Worm (Caenorhabditis elegans) whole organism, late embryonic: Measurements from ENCODE around the gene jtr-1.

Source experiments
- F13H6.1 ChIP-seq: sonication (generic microtip); optimal IDR thresholded peaks from 2 replicates; lab custom pipeline; 2016; ENCODE audit warnings: missing genetic modification characterization, missing compliant biosample characterization
- Y22D7AL.16 ChIP-seq: sonication (generic microtip); optimal IDR thresholded peaks from 2 replicates; lab custom pipeline; 2016; ENCODE audit warnings: missing genetic modification characterization, missing compliant biosample characterization
- ahr-1 ChIP-seq: sonication (generic microtip); optimal IDR thresholded peaks from 2 replicates; lab custom pipeline; 2016; ENCODE audit warnings: missing genetic modification characterization, missing compliant biosample characterization
- ama-1 ChIP-seq: fragments of 150-350 bp; optimal IDR thresholded peaks from 2 replicates; lab custom pipeline; 2014
- ceh-14 ChIP-seq: sonication (generic microtip); optimal IDR thresholded peaks from 2 replicates; lab custom pipeline; 2016; ENCODE audit warnings: missing genotype, missing genetic modification characterization, missing compliant biosample characterization
- ceh-18 ChIP-seq: sonication (generic microtip); optimal IDR thresholded peaks from 2 replicates; lab custom pipeline; 2016; ENCODE audit warnings: missing genetic modification characterization, missing compliant biosample characterization
- ceh-19 ChIP-seq: fragments of 200-800 bp; sonication (Bioruptor generic); optimal IDR thresholded peaks from 2 replicates; lab custom pipeline; 2018; ENCODE audit warnings: mild to moderate bottlenecking, missing genetic modification characterization, missing compliant biosample characterization
- ceh-2 ChIP-seq: sonication (generic microtip); optimal IDR thresholded peaks from 2 replicates; lab custom pipeline; 2016; ENCODE audit warnings: missing genotype, missing genetic modification characterization, missing compliant biosample characterization
- ceh-22 ChIP-seq: sonication (generic microtip); optimal IDR thresholded peaks from 2 replicates; lab custom pipeline; 2017; ENCODE audit warnings: missing biosample characterization, missing genetic modification characterization
- ceh-45 ChIP-seq: fragments of 200-800 bp; sonication (Bioruptor generic); IDR thresholded peaks from 2 replicates; pipeline ENCODE4 v1.3.6; 2022; ENCODE audit warnings: missing genetic modification reagents, missing genetic modification characterization, missing compliant biosample characterization
- ceh-9 ChIP-seq: sonication (generic microtip); optimal IDR thresholded peaks from 2 replicates; lab custom pipeline; 2016; ENCODE audit warnings: mild to moderate bottlenecking, missing genetic modification characterization, inconsistent platforms, missing compliant biosample characterization
- che-1 ChIP-seq: sonication (generic microtip); optimal IDR thresholded peaks from 2 replicates; lab custom pipeline; 2016; ENCODE audit warnings: mild to moderate bottlenecking, missing genetic modification characterization, missing compliant biosample characterization
- dmd-4 ChIP-seq: sonication (generic microtip); optimal IDR thresholded peaks from 2 replicates; lab custom pipeline; 2016; ENCODE audit warnings: borderline replicate concordance, missing genetic modification characterization, missing compliant biosample characterization
- dve-1 ChIP-seq: sonication (generic microtip); optimal IDR thresholded peaks from 2 replicates; lab custom pipeline; 2017; ENCODE audit warnings: antibody characterized with exemption, mild to moderate bottlenecking, missing genetic modification characterization, missing compliant biosample characterization
- fax-1 ChIP-seq: sonication (generic microtip); optimal IDR thresholded peaks from 2 replicates; lab custom pipeline; 2016; ENCODE audit warnings: missing genotype, missing genetic modification characterization, missing compliant biosample characterization
- fkh-10 ChIP-seq: fragments of 150-350 bp; optimal IDR thresholded peaks from 2 replicates; lab custom pipeline; 2014; ENCODE audit warnings: missing biosample characterization, missing genetic modification reagents, missing genetic modification characterization
- hlh-13 ChIP-seq: fragments of 200-800 bp; sonication (Bioruptor generic); optimal IDR thresholded peaks from 2 replicates; lab custom pipeline; 2018; ENCODE audit warnings: mild to moderate bottlenecking, missing genetic modification characterization, missing compliant biosample characterization
- hlh-15 ChIP-seq: sonication (generic microtip); optimal IDR thresholded peaks from 2 replicates; lab custom pipeline; 2016; ENCODE audit warnings: missing genetic modification characterization, missing compliant biosample characterization
- hlh-6 ChIP-seq: sonication (generic microtip); optimal IDR thresholded peaks from 2 replicates; lab custom pipeline; 2016; ENCODE audit warnings: missing genotype, missing genetic modification characterization, missing compliant biosample characterization
- hlh-8 ChIP-seq: sonication (generic microtip); optimal IDR thresholded peaks from 2 replicates; lab custom pipeline; 2016; ENCODE audit warnings: missing genotype, missing genetic modification characterization, missing compliant biosample characterization
- lim-6 ChIP-seq: sonication (generic microtip); optimal IDR thresholded peaks from 2 replicates; lab custom pipeline; 2016; ENCODE audit warnings: missing genetic modification characterization, missing compliant biosample characterization
- mec-3 ChIP-seq: sonication (generic microtip); optimal IDR thresholded peaks from 2 replicates; lab custom pipeline; 2016; ENCODE audit warnings: borderline replicate concordance, missing genetic modification characterization, missing compliant biosample characterization
- npax-4 ChIP-seq: sonication (generic microtip); optimal IDR thresholded peaks from 2 replicates; lab custom pipeline; 2016; ENCODE audit warnings: missing genetic modification characterization, missing compliant biosample characterization
- pha-2 ChIP-seq: sonication (generic microtip); optimal IDR thresholded peaks from 2 replicates; lab custom pipeline; 2017; ENCODE audit warnings: mild to moderate bottlenecking, missing genetic modification characterization, missing compliant biosample characterization
- rnt-1 ChIP-seq: sonication (generic microtip); optimal IDR thresholded peaks from 2 replicates; lab custom pipeline; 2016; ENCODE audit warnings: missing genetic modification characterization, missing compliant biosample characterization
- sdc-2 ChIP-seq: sonication (generic microtip); optimal IDR thresholded peaks from 2 replicates; lab custom pipeline; 2016; ENCODE audit warnings: missing genotype, missing genetic modification characterization, missing compliant biosample characterization
- sox-2 ChIP-seq: fragments of 200-800 bp; sonication (Bioruptor generic); IDR thresholded peaks from 2 replicates; pipeline ENCODE4 v1.3.6; 2022; ENCODE audit warnings: missing genetic modification reagents, missing genetic modification characterization, missing compliant biosample characterization
- syd-9 ChIP-seq: sonication (generic microtip); optimal IDR thresholded peaks from 2 replicates; lab custom pipeline; 2016; ENCODE audit warnings: mild to moderate bottlenecking, missing genetic modification characterization, moderate library complexity, missing compliant biosample characterization
- unc-55 ChIP-seq: sonication (generic microtip); optimal IDR thresholded peaks from 2 replicates; lab custom pipeline; 2017; ENCODE audit warnings: missing biosample characterization, missing genetic modification reagents, missing genetic modification characterization
- ztf-16 ChIP-seq: sonication (generic microtip); optimal IDR thresholded peaks from 2 replicates; lab custom pipeline; 2017; ENCODE audit warnings: missing genetic modification characterization, missing compliant biosample characterization

jtr-1 gene

ce11 chrIV:1419795-1420509 is 777 bp upstream of the jtr-1 start, which contains the start of gene Y77E11A.7 (continued):
- TF ChIP-seq dve-1 (tag; lab: Kevin White, UChicago) = peak; percentile 67
- peak; percentile 61 for TF ChIP-seq ztf-16 (tag; lab: Kevin White, UChicago)
- peak; percentile 55 for TF ChIP-seq sdc-2 (tag; lab: Kevin White, UChicago)
- TF ChIP-seq pha-2 (tag; lab: Kevin White, UChicago) = no peak
- TF ChIP-seq ceh-45 (GFP tag; lab: Robert Waterston, UW) = peak; percentile 46; the same call in 1 of the 2 replicates
- TF ChIP-seq rnt-1 (tag; lab: Kevin White, UChicago) = peak; percentile 90
- peak; percentile 82 for TF ChIP-seq hlh-8 (tag; lab: Kevin White, UChicago)
- TF ChIP-seq syd-9 (tag; lab: Kevin White, UChicago) = peak; percentile 59
- TF ChIP-seq che-1 (tag; lab: Kevin White, UChicago) = no peak
- peak; percentile 23 for TF ChIP-seq unc-55
- TF ChIP-seq ceh-18 (tag; lab: Kevin White, UChicago) = peak; percentile 87

ce11 chrIV:1424962-1425361 is 4.2 kb downstream of the jtr-1 start, which contains the start of gene Y77E11A.8:
Y77E11A.8 (minus strand) TSS chrIV:1425062.
- no peak for TF ChIP-seq fax-1 (tag; lab: Kevin White, UChicago)
- no peak for TF ChIP-seq che-1 (tag; lab: Kevin White, UChicago)
- no peak for TF ChIP-seq hlh-13 (GFP tag; lab: Kevin White, UChicago)
- no peak for TF ChIP-seq ceh-9 (tag; lab: Kevin White, UChicago)
- TF ChIP-seq npax-4 = no peak
- no peak for TF ChIP-seq ceh-22 (tag; lab: Kevin White, UChicago)

- TF ChIP-seq hlh-15 (tag; lab: Kevin White, UChicago) = no peak
- TF ChIP-seq ceh-9 (tag; lab: Kevin White, UChicago) = no peak
- TF ChIP-seq sdc-2 (tag; lab: Kevin White, UChicago) = no peak
- TF ChIP-seq ceh-2 (tag; lab: Kevin White, UChicago) = no peak
- no peak for TF ChIP-seq ceh-45 (GFP tag; lab: Robert Waterston, UW)
- no peak for TF ChIP-seq syd-9 (tag; lab: Kevin White, UChicago)
- TF ChIP-seq hlh-13 (GFP tag; lab: Kevin White, UChicago) = no peak
- TF ChIP-seq sox-2 (GFP tag; lab: Robert Waterston, UW) = no peak
- TF ChIP-seq ama-1 (lab: Kevin White, UChicago) = no peak
Observed at ce11 chrIV:1427283-1427682, 6.6 kb downstream of the jtr-1 start, which contains the start of gene clec-171. clec-171 (minus strand) TSS chrIV:1427383.

ce11 chrIV:1430261-1430660 is 9.5 kb downstream of the jtr-1 start, which contains the start of gene Y77E11A.23:
Y77E11A.23 (minus strand) TSS chrIV:1430367.
- no peak for TF ChIP-seq lim-6 (tag; lab: Kevin White, UChicago)
- no peak for TF ChIP-seq unc-55
- no peak for TF ChIP-seq hlh-13 (GFP tag; lab: Kevin White, UChicago)
- no peak for TF ChIP-seq npax-4
- TF ChIP-seq ceh-14 = no peak
- no peak for TF ChIP-seq Y22D7AL.16 (tag; lab: Kevin White, UChicago)
- TF ChIP-seq mec-3 (tag; lab: Kevin White, UChicago) = no peak
- no peak for TF ChIP-seq ceh-2 (tag; lab: Kevin White, UChicago)
- no peak for TF ChIP-seq fkh-10 (GFP tag; lab: Kevin White, UChicago)
- TF ChIP-seq hlh-8 (tag; lab: Kevin White, UChicago) = no peak
- TF ChIP-seq ahr-1 = no peak
- TF ChIP-seq F13H6.1 (tag; lab: Kevin White, UChicago) = no peak
- TF ChIP-seq hlh-6 (tag; lab: Kevin White, UChicago) = no peak
- TF ChIP-seq ceh-45 (GFP tag; lab: Robert Waterston, UW) = no peak

- TF ChIP-seq dmd-4 (no peak), ceh-14 (no peak), ceh-19 (GFP tag; lab: Kevin White, UChicago) (no peak), ceh-18 (tag; lab: Kevin White, UChicago) (no peak), ztf-16 (tag; lab: Kevin White, UChicago) (no peak), fkh-10 (GFP tag; lab: Kevin White, UChicago) (no peak)
Observed at ce11 chrIV:1433978-1434377, 13.2 kb downstream of the jtr-1 start.
